Worm (Caenorhabditis elegans) whole organism, L3 larva: ENCODE measurements around the gene nhr-98.

Source experiments
- ZK546.5 ChIP-seq: sonication (generic microtip); optimal IDR thresholded peaks from 2 replicates; lab custom pipeline; 2017; ENCODE audit warnings: missing biosample characterization, missing genetic modification characterization
- ama-1 ChIP-seq: fragments of 150-350 bp; optimal IDR thresholded peaks from 2 replicates; lab custom pipeline; 2018
- egl-27 ChIP-seq: sonication (generic microtip); optimal IDR thresholded peaks from 4 replicates; lab custom pipeline; 2017; ENCODE audit warnings: missing biosample characterization, missing genetic modification reagents, missing genetic modification characterization
- egl-5 ChIP-seq: fragments of 150-350 bp; optimal IDR thresholded peaks from 2 replicates; lab custom pipeline; 2017; ENCODE audit warnings: missing biosample characterization, missing genetic modification reagents, missing genetic modification characterization, inconsistent platforms
- fos-1 ChIP-seq: fragments of 150-350 bp; optimal IDR thresholded peaks from 2 replicates; lab custom pipeline; 2014; ENCODE audit warnings: missing biosample characterization, missing genetic modification characterization
- mdl-1 ChIP-seq: fragments of 150-350 bp; optimal IDR thresholded peaks from 2 replicates; lab custom pipeline; 2014; ENCODE audit warnings: missing biosample characterization, missing genetic modification characterization
- nhr-11 ChIP-seq: fragments of 150-350 bp; optimal IDR thresholded peaks from 2 replicates; lab custom pipeline; 2014; ENCODE audit warnings: missing biosample characterization, missing genetic modification characterization
- nhr-77 ChIP-seq: fragments of 150-350 bp; optimal IDR thresholded peaks from 2 replicates; lab custom pipeline; 2014; ENCODE audit warnings: missing biosample characterization, missing genetic modification characterization
- pha-4 ChIP-seq: fragments of 150-350 bp; optimal IDR thresholded peaks from 2 replicates; lab custom pipeline; 2014; ENCODE audit warnings: missing biosample characterization, missing genetic modification reagents, missing genetic modification characterization
- snpc-4 ChIP-seq: fragments of 150-350 bp; optimal IDR thresholded peaks from 2 replicates; lab custom pipeline; 2014; ENCODE audit warnings: missing biosample characterization, missing genetic modification characterization
- unc-62 ChIP-seq: fragments of 150-350 bp; sonication (generic microtip); optimal IDR thresholded peaks from 4 replicates; lab custom pipeline; 2014; ENCODE audit warnings: missing biosample characterization, missing genetic modification reagents, missing genetic modification characterization

DNA sequence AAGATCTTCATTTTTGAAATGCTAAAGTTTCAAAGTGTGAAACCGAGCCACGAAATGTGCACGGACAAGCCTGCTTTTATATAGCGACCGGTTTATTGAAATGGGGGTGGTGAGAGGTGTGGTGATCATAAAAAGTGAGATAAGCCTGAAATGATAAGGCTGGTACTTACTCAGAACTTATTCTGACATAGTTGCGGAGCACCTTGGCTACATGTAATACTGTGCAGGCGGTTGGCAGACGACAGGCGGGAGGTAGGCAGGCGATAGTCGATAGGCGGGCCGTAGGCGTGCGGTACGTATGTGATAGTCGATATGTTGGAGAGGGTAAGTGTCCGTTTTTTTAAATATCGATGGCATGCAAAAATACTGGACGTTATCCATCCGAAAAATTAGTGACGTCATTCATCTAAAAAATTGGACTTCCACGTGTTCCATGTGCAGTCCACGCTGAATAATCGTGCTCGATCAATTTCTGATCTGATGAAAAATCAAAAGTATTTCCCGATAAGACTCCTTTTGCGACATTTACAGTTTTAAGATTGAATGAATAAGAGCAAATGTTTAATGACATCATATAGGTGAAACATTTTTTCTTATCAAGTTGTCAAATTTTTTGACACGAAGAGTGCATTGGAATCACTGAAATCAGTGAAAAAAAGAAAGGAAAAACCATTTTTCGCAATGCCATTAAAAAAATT is 35.9 kb upstream of the nhr-98 start, which contains the start of gene irg-8:
- TF ChIP-seq fos-1 = no peak
- no peak for TF ChIP-seq nhr-11
- TF ChIP-seq egl-27 (tag; lab: Kevin White, UChicago) = no peak
- no peak for TF ChIP-seq egl-5 (tag; lab: Kevin White, UChicago)
- no peak for TF ChIP-seq ZK546.5 (tag; lab: Kevin White, UChicago)
- no peak for TF ChIP-seq unc-62 (GFP tag; lab: Kevin White, UChicago)
- no peak for TF ChIP-seq snpc-4
- TF ChIP-seq mdl-1 (tag; lab: Kevin White, UChicago) = no peak
- no peak for TF ChIP-seq ama-1 (lab: Kevin White, UChicago)
- no peak for TF ChIP-seq pha-4 (tag; lab: Kevin White, UChicago)
- no peak for TF ChIP-seq nhr-77 (tag; lab: Kevin White, UChicago)
